Fruit fly (Drosophila melanogaster) whole organism, embryonic: Measurements from ENCODE around the gene Upf2.
A peak's percentile ranks its signal among the peaks of the same experiment; 100 is the strongest.

Experiments
- B-H2 ChIP-seq: fragments of 200-800 bp; sonication (Bioruptor generic); optimal IDR thresholded peaks from 2 replicates; lab custom pipeline; 2018; ENCODE audit warnings: missing biosample characterization, mild to moderate bottlenecking, missing genetic modification characterization
- CG10321 ChIP-seq: fragments of 200-800 bp; sonication (Bioruptor generic); IDR thresholded peaks from 2 replicates; pipeline ENCODE4 v1.3.6; 2022; ENCODE audit warnings: missing biosample characterization, missing genetic modification characterization
- CG10543 ChIP-seq: fragments of 200-800 bp; sonication (Bioruptor generic); optimal IDR thresholded peaks from 3 replicates; lab custom pipeline; 2017; ENCODE audit warnings: missing biosample characterization, mild to moderate bottlenecking, missing genetic modification characterization, moderate library complexity
- CG11504 ChIP-seq: fragments of 200-800 bp; sonication (Bioruptor generic); optimal IDR thresholded peaks from 3 replicates; lab custom pipeline; 2019; ENCODE audit warnings: missing biosample characterization, mild to moderate bottlenecking, missing genetic modification characterization, moderate library complexity
- CG14667 ChIP-seq: fragments of 200-800 bp; sonication (Bioruptor generic); IDR thresholded peaks from 2 replicates; pipeline ENCODE4 v1.3.6; 2022; ENCODE audit warnings: missing biosample characterization, missing genetic modification characterization
- CG14860 ChIP-seq: fragments of 200-800 bp; sonication (Bioruptor generic); IDR thresholded peaks from 3 replicates; pipeline ENCODE4 v1.3.6; 2022; ENCODE audit warnings: missing biosample characterization, missing genetic modification characterization; ENCODE audit not compliant: partially characterized antibody
- CG15073 ChIP-seq: fragments of 200-800 bp; sonication (Bioruptor generic); optimal IDR thresholded peaks from 2 replicates; lab custom pipeline; 2016; ENCODE audit warnings: missing biosample characterization, missing genetic modification characterization
- CG16779 ChIP-seq: fragments of 200-800 bp; sonication (Bioruptor generic); IDR thresholded peaks from 2 replicates; pipeline ENCODE4 v1.3.6; 2022; ENCODE audit warnings: missing biosample characterization, missing genetic modification characterization
- CG17568 ChIP-seq: fragments of 200-800 bp; sonication (Bioruptor generic); optimal IDR thresholded peaks from 2 replicates; lab custom pipeline; 2018; ENCODE audit warnings: missing biosample characterization, mild to moderate bottlenecking, missing genetic modification characterization, moderate library complexity
- CG17612 ChIP-seq: fragments of 200-800 bp; sonication (Bioruptor generic); IDR thresholded peaks from 2 replicates; pipeline ENCODE4 v1.3.6; 2022; ENCODE audit warnings: missing biosample characterization, missing genetic modification characterization
- CG18599 ChIP-seq: fragments of 200-800 bp; sonication (Bioruptor generic); optimal IDR thresholded peaks from 3 replicates; lab custom pipeline; 2017; ENCODE audit warnings: missing biosample characterization, missing genetic modification characterization, mild to moderate bottlenecking, moderate library complexity, missing genetic modification reagents
- CG2678 ChIP-seq: fragments of 200-800 bp; sonication (Bioruptor generic); optimal IDR thresholded peaks from 3 replicates; lab custom pipeline; 2019; ENCODE audit warnings: missing biosample characterization, mild to moderate bottlenecking, missing genetic modification characterization, moderate library complexity
- CG34422 ChIP-seq: fragments of 200-800 bp; sonication (Bioruptor generic); IDR thresholded peaks from 3 replicates; pipeline ENCODE4 v1.3.6; 2022; ENCODE audit warnings: missing biosample characterization, missing genetic modification characterization
- CG4360 ChIP-seq: fragments of 200-800 bp; sonication (Bioruptor generic); IDR thresholded peaks from 2 replicates; pipeline ENCODE4 v1.3.6; 2022; ENCODE audit warnings: missing biosample characterization, missing genetic modification characterization
- CG5245 ChIP-seq: fragments of 200-800 bp; sonication (Bioruptor generic); optimal IDR thresholded peaks from 3 replicates; lab custom pipeline; 2016; ENCODE audit warnings: missing biosample characterization, missing genetic modification characterization
- CG8359 ChIP-seq: fragments of 200-800 bp; sonication (Bioruptor generic); optimal IDR thresholded peaks from 2 replicates; lab custom pipeline; 2017; ENCODE audit warnings: missing biosample characterization, mild to moderate bottlenecking, missing genetic modification characterization, borderline replicate concordance
- CG8388 ChIP-seq: fragments of 200-800 bp; sonication (Bioruptor generic); optimal IDR thresholded peaks from 2 replicates; lab custom pipeline; 2019; ENCODE audit warnings: missing biosample characterization, mild to moderate bottlenecking, missing genetic modification characterization, moderate library complexity
- CHES-1-like ChIP-seq: fragments of 200-800 bp; sonication (Bioruptor generic); optimal IDR thresholded peaks from 2 replicates; lab custom pipeline; 2016; ENCODE audit warnings: missing biosample characterization, missing genetic modification characterization
- CoRest ChIP-seq: fragments of 200-800 bp; sonication (Bioruptor generic); optimal IDR thresholded peaks from 3 replicates; lab custom pipeline; 2018; ENCODE audit warnings: missing biosample characterization, mild to moderate bottlenecking, missing genetic modification characterization, moderate library complexity
- Dbx ChIP-seq: fragments of 200-800 bp; sonication (Bioruptor generic); IDR thresholded peaks from 3 replicates; pipeline ENCODE4 v1.3.6; 2022; ENCODE audit warnings: missing biosample characterization, missing genetic modification characterization
- Dfd ChIP-seq, 2 experiments: fragments of >200 bp; optimal IDR thresholded peaks; 2 replicates each; lab custom pipeline; 2017; ENCODE audit warnings: missing biosample characterization in 2 of 2, missing genetic modification characterization in 2 of 2
- Doc2 ChIP-seq: fragments of 200-800 bp; sonication (Bioruptor generic); IDR thresholded peaks from 2 replicates; pipeline ENCODE4 v1.3.6; 2022; ENCODE audit warnings: missing biosample characterization, missing genetic modification characterization
- Dp ChIP-seq: fragments of 200-800 bp; sonication (Bioruptor generic); optimal IDR thresholded peaks from 2 replicates; lab custom pipeline; 2018; ENCODE audit warnings: missing biosample characterization, mild to moderate bottlenecking, missing genetic modification characterization, moderate library complexity
- Eip74EF ChIP-seq, 2 experiments: fragments of 200-800 bp in 1 of 2; fragments of >200 bp in 1 of 2; sonication (Bioruptor generic) in 1 of 2; optimal IDR thresholded peaks; 2 replicates each; lab custom pipeline; 2017 to 2019; ENCODE audit warnings: missing biosample characterization in 2 of 2, missing genetic modification characterization in 2 of 2, mild to moderate bottlenecking in 1 of 2, moderate library complexity in 1 of 2
- HLH4C ChIP-seq: fragments of 200-800 bp; sonication (Bioruptor generic); IDR thresholded peaks from 3 replicates; pipeline ENCODE4 v1.3.6; 2022; ENCODE audit warnings: missing biosample characterization, missing genetic modification characterization; ENCODE audit not compliant: partially characterized antibody
- Jarid2 ChIP-seq: fragments of 200-800 bp; sonication (Bioruptor generic); optimal IDR thresholded peaks from 3 replicates; lab custom pipeline; 2017; ENCODE audit warnings: mild to moderate bottlenecking, missing biosample characterization, missing genetic modification reagents, missing genetic modification characterization
- Mrtf ChIP-seq: fragments of 200-800 bp; sonication (Bioruptor generic); IDR thresholded peaks from 3 replicates; pipeline ENCODE4 v1.3.6; 2022; ENCODE audit warnings: missing biosample characterization, missing genetic modification characterization
- Side ChIP-seq: fragments of 200-800 bp; sonication (Bioruptor generic); optimal IDR thresholded peaks from 2 replicates; lab custom pipeline; 2016; ENCODE audit warnings: missing biosample characterization, missing genetic modification characterization
- Usf ChIP-seq: fragments of 200-800 bp; sonication (Bioruptor generic); optimal IDR thresholded peaks from 2 replicates; lab custom pipeline; 2017; ENCODE audit warnings: missing genotype, missing biosample characterization, missing genetic modification characterization
- YL-1 ChIP-seq: fragments of 200-800 bp; sonication (Bioruptor generic); optimal IDR thresholded peaks from 3 replicates; lab custom pipeline; 2017; ENCODE audit warnings: missing biosample characterization, mild to moderate bottlenecking, missing genetic modification characterization
- ab ChIP-seq: fragments of 200-800 bp; sonication (Bioruptor generic); optimal IDR thresholded peaks from 2 replicates; lab custom pipeline; 2016; ENCODE audit warnings: missing biosample characterization, missing genetic modification characterization
- ap ChIP-seq: fragments of 200-800 bp; sonication (Bioruptor generic); IDR thresholded peaks from 2 replicates; pipeline ENCODE4 v1.3.6; 2022; ENCODE audit warnings: missing biosample characterization, missing genetic modification characterization
- crc ChIP-seq: fragments of 200-800 bp; sonication (Bioruptor generic); optimal IDR thresholded peaks from 2 replicates; lab custom pipeline; 2016; ENCODE audit warnings: missing biosample characterization, missing genetic modification characterization
- croc ChIP-seq: fragments of 200-800 bp; sonication (Bioruptor generic); conservative IDR thresholded peaks from 3 replicates; pipeline ENCODE4 v1.3.6; 2022; ENCODE audit warnings: missing biosample characterization, missing genetic modification characterization
- emc ChIP-seq: fragments of 200-800 bp; sonication (Bioruptor generic); optimal IDR thresholded peaks from 2 replicates; lab custom pipeline; 2016; ENCODE audit warnings: missing biosample characterization, missing genetic modification characterization
- kay ChIP-seq: fragments of 200-800 bp; sonication (Bioruptor generic); optimal IDR thresholded peaks from 2 replicates; lab custom pipeline; 2016; ENCODE audit warnings: missing biosample characterization, missing genetic modification characterization
- mam ChIP-seq: fragments of 200-800 bp; sonication (Bioruptor generic); optimal IDR thresholded peaks from 3 replicates; lab custom pipeline; 2016; ENCODE audit warnings: missing biosample characterization, missing genetic modification characterization
- mld ChIP-seq: fragments of 200-800 bp; sonication (Bioruptor generic); IDR thresholded peaks from 3 replicates; pipeline ENCODE4 v1.3.6; 2022; ENCODE audit warnings: missing biosample characterization, missing genetic modification characterization; ENCODE audit not compliant: partially characterized antibody
- nmo ChIP-seq: fragments of 200-800 bp; sonication (Bioruptor generic); optimal IDR thresholded peaks from 2 replicates; lab custom pipeline; 2018; ENCODE audit warnings: missing biosample characterization, mild to moderate bottlenecking, missing genetic modification characterization, moderate library complexity
- oc ChIP-seq: fragments of 200-800 bp; sonication (Bioruptor generic); optimal IDR thresholded peaks from 2 replicates; lab custom pipeline; 2018; ENCODE audit warnings: missing biosample characterization, mild to moderate bottlenecking, missing genetic modification characterization, moderate library complexity
- prd ChIP-seq, 3 experiments: fragments of >200 bp in 2 of 3; fragments of 200-800 bp in 1 of 3; sonication (Bioruptor generic) in 1 of 3; optimal IDR thresholded peaks in 2 of 3; IDR thresholded peaks in 1 of 3; 2 replicates in 2 of 3; 3 replicates in 1 of 3; pipeline versions ENCODE4 v1.3.6 to Lab custom; 2017 to 2022; ENCODE audit warnings: missing biosample characterization in 1 of 3, missing genetic modification characterization in 1 of 3
- ranshi ChIP-seq: fragments of 200-800 bp; sonication (Bioruptor generic); IDR thresholded peaks from 2 replicates; pipeline ENCODE4 v1.3.6; 2022; ENCODE audit warnings: missing biosample characterization, missing genetic modification characterization
- repo ChIP-seq: fragments of 200-800 bp; sonication (Bioruptor generic); optimal IDR thresholded peaks from 2 replicates; lab custom pipeline; 2016; ENCODE audit warnings: missing biosample characterization, missing genetic modification characterization
- sisA ChIP-seq: fragments of 200-800 bp; sonication (Bioruptor generic); IDR thresholded peaks from 2 replicates; pipeline ENCODE4 v1.3.6; 2022; ENCODE audit warnings: missing biosample characterization, missing genetic modification characterization
- sqz ChIP-seq: fragments of 200-800 bp; sonication (Bioruptor generic); optimal IDR thresholded peaks from 3 replicates; lab custom pipeline; 2018; ENCODE audit warnings: missing biosample characterization, mild to moderate bottlenecking, missing genetic modification characterization
- stc ChIP-seq: fragments of 200-800 bp; sonication (Bioruptor generic); IDR thresholded peaks from 2 replicates; pipeline ENCODE4 v1.3.6; 2022; ENCODE audit warnings: missing biosample characterization, missing genetic modification characterization
- tin ChIP-seq: fragments of 200-800 bp; sonication (Bioruptor generic); optimal IDR thresholded peaks from 3 replicates; lab custom pipeline; 2016; ENCODE audit warnings: missing biosample characterization, missing genetic modification characterization

Upf2 gene

DNA sequence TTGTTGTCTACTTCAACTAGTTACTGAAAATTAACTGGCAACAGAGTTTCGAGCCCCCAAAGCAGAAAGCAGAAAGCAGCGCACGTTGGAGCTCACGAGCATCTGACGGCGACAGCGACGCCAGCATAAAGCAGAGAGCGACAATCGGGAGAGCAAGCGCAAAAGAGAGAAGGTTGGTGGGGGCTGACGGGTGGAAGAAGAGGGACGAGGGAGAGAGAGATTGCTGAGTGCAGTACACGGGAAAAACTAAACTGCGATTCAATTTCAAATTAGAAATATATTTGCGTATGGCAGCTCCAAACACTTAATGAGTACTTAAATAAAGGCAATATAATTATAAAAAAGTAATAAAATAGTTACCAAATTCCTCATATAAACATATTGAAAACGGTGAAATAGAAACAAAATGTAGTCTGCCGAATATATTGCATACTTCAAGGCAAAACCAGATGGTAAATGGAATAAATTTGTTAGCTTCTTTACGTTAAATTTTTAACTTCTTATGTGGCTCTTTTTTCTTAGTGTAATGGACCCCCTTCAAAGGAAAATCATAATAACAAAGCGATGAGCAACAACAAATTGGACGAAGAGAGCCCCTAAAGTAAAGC is 16.9 kb upstream of the Upf2 start (continued):
- peak; percentile 87 for TF ChIP-seq ranshi (GFP tag; lab: Robert Waterston, UW)
- TF ChIP-seq mam: peak; percentile 86
- peak; percentile 92 for TF ChIP-seq oc (tag; lab: Kevin White, UChicago)
- peak; percentile 60 for TF ChIP-seq emc
- peak; percentile 42; the same call in 1 of the 2 replicates for TF ChIP-seq CG4360 (GFP tag; lab: Robert Waterston, UW)
- TF ChIP-seq croc: peak; percentile 90
- TF ChIP-seq prd (optimal IDR thresholded peaks at IDR 0.05; lab: Kevin White, UChicago): no peak
- peak; percentile 94 for TF ChIP-seq prd (GFP tag; IDR thresholded peaks at IDR 0.05; lab: Robert Waterston, UW)
- peak; percentile 92 for TF ChIP-seq B-H2 (GFP tag; lab: Kevin White, UChicago)
- TF ChIP-seq sisA (GFP tag; lab: Robert Waterston, UW): peak; percentile 89
- peak; percentile 67 for TF ChIP-seq YL-1 (GFP tag; lab: Kevin White, UChicago)
- TF ChIP-seq CG15073 (GFP tag; lab: Kevin White, UChicago): peak; percentile 46
- TF ChIP-seq CG17612 (GFP tag; lab: Robert Waterston, UW): peak; percentile 51; the same call in 1 of the 2 replicates
- no peak for TF ChIP-seq mld
- no peak for TF ChIP-seq CG14860 (GFP tag; lab: Robert Waterston, UW)
- no peak for TF ChIP-seq Dfd (GFP tag; optimal IDR thresholded peaks at IDR 0.05; lab: Kevin White, UChicago)
- TF ChIP-seq Usf (GFP tag; lab: Kevin White, UChicago): peak; percentile 79
- TF ChIP-seq CG10321: peak; percentile 63; the same call in 1 of the 2 replicates
- TF ChIP-seq tin (GFP tag; lab: Kevin White, UChicago): peak; percentile 93

DNA sequence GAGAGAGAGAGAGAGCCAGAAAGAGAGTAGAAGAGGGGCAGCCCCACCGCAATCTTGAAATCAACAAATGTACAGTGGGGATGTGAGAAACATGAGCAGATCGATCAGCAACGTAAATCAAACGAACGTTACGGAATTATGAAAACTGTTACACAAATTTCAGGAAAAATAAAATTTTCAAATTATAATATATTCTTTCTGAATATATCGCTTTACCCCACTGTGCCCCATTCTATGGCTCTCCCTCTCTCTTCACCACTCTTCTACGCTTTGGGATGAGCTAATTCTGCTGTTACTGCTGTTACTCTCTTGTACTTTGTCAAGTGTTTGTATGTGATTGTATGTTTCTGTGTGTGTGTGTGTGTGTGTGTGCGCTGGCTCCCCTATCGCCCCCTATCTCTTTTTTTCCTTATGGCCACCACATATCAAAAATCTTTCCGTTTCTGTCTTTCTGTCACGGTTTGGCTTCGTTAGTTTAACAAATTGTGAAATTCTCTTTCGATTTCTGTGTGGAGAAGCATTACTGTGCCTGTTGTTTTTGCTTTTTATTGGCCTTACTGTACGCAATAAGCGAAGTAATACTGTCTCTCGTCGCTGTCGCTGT is 15.9 kb upstream of the Upf2 start:
- peak; percentile 80 for TF ChIP-seq Jarid2 (GFP tag; lab: Kevin White, UChicago)
- TF ChIP-seq CHES-1-like (GFP tag; lab: Kevin White, UChicago): peak; percentile 84
- TF ChIP-seq ap (GFP tag; lab: Robert Waterston, UW): peak; percentile 98
- peak; percentile 94 for TF ChIP-seq Doc2 (GFP tag; lab: Robert Waterston, UW)
- peak; percentile 97 for TF ChIP-seq oc (tag; lab: Kevin White, UChicago)
- TF ChIP-seq ab (GFP tag; lab: Kevin White, UChicago): peak; percentile 93
- TF ChIP-seq Dp (GFP tag; lab: Kevin White, UChicago): peak; percentile 12
- peak; percentile 97 for TF ChIP-seq CG2678
- TF ChIP-seq CG14667 (GFP tag; lab: Robert Waterston, UW): peak; percentile 97
- TF ChIP-seq CG8388: peak; percentile 95
- TF ChIP-seq CG10543: peak; percentile 88
- peak; percentile 99 for TF ChIP-seq stc (GFP tag; lab: Robert Waterston, UW)
- TF ChIP-seq Side (GFP tag; lab: Kevin White, UChicago): peak; percentile 78
- peak; percentile 92 for TF ChIP-seq sqz (GFP tag; lab: Kevin White, UChicago)
- peak; percentile 95 for TF ChIP-seq CoRest (tag; lab: Kevin White, UChicago)
- TF ChIP-seq HLH4C (GFP tag; lab: Robert Waterston, UW): no peak
- TF ChIP-seq repo (GFP tag; lab: Kevin White, UChicago): peak; percentile 72
- peak in 1 of 2 experiments; percentile 93 for TF ChIP-seq Eip74EF (GFP tag; optimal IDR thresholded peaks at IDR 0.05; lab: Kevin White, UChicago)
- peak; percentile 92 for TF ChIP-seq kay
- peak; percentile 96 for TF ChIP-seq CG17568
- TF ChIP-seq CG11504 (tag; lab: Kevin White, UChicago): peak; percentile 95
- peak; percentile 96 for TF ChIP-seq CG16779 (GFP tag; lab: Robert Waterston, UW)
- TF ChIP-seq CG34422: peak; percentile 99
- TF ChIP-seq crc (GFP tag; lab: Kevin White, UChicago): peak; percentile 75
- peak; percentile 98 for TF ChIP-seq Dbx (GFP tag; lab: Robert Waterston, UW)
- TF ChIP-seq nmo: peak; percentile 94
- TF ChIP-seq CG5245 (GFP tag; lab: Kevin White, UChicago): peak; percentile 93
- peak; percentile 98 for TF ChIP-seq Mrtf (GFP tag; lab: Robert Waterston, UW)
- peak; percentile 89 for TF ChIP-seq CG8359 (GFP tag; lab: Kevin White, UChicago)
- peak; percentile 99 for TF ChIP-seq CG18599 (GFP tag; lab: Kevin White, UChicago)
